Fruit fly (Drosophila melanogaster) whole organism: ENCODE measurements around the gene CG33648.

Experiments used
- CG8478 ChIP-seq: fragments of >200 bp; optimal IDR thresholded peaks from 2 replicates; lab custom pipeline; 2018; ENCODE audit warnings: inconsistent platforms
- Dll ChIP-seq: fragments of >200 bp; optimal IDR thresholded peaks from 2 replicates; lab custom pipeline; 2017
- EcR ChIP-seq, 2 experiments: fragments of >200 bp; optimal IDR thresholded peaks; 2 replicates each; lab custom pipeline; 2017; ENCODE audit warnings: missing biosample characterization in 2 of 2, missing genetic modification characterization in 2 of 2, missing genetic modification reagents in 2 of 2
- pan ChIP-seq: fragments of >200 bp; optimal IDR thresholded peaks from 2 replicates; lab custom pipeline; 2017
- psq ChIP-seq: fragments of >200 bp; optimal IDR thresholded peaks from 2 replicates; lab custom pipeline; 2017
- usp ChIP-seq: fragments of >200 bp; optimal IDR thresholded peaks from 2 replicates; lab custom pipeline; 2017; ENCODE audit warnings: missing biosample characterization, missing genetic modification characterization, mixed read lengths

Gene CG33648

DNA sequence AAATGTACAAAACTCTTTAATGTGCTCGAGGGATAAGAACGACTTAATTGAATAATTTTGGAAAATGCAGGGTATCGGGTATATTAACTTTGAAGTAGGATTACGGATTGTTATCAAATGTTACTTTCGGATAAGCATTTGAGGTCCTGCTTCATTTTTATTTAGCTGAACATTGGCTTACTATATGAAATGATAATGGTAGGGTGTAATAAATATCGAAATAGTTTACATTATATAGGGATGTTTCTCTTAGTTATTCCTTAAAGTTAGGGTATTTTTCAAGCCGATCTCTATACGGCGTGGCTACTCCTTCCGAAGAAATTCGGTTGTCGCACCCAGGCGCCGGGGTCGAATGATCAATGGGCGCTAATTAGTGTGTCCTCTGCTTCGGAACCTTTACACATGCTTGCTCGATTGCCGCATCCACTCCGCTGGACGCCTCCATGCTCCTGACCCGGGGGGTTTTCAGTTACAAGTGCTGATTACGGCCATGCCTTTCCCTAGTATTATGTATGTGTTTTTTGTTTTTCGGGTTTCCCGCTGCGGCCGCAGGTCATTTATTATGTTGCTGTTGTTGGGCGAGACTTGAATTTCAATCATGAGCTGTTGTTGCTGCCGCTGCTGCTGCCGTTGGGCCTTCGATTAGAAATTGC, 15.9 kb downstream of the CG33648 start:
- TF ChIP-seq CG8478 (lab: Kevin White, UChicago), result no peak
- TF ChIP-seq EcR (GFP tag; optimal IDR thresholded peaks at IDR 0.05; lab: Kevin White, UChicago), result no peak
- TF ChIP-seq Dll (lab: Kevin White, UChicago), result no peak
- TF ChIP-seq usp (GFP tag; lab: Kevin White, UChicago), result no peak
- no peak for TF ChIP-seq psq (lab: Kevin White, UChicago)
- no peak for TF ChIP-seq pan (lab: Kevin White, UChicago)

DNA sequence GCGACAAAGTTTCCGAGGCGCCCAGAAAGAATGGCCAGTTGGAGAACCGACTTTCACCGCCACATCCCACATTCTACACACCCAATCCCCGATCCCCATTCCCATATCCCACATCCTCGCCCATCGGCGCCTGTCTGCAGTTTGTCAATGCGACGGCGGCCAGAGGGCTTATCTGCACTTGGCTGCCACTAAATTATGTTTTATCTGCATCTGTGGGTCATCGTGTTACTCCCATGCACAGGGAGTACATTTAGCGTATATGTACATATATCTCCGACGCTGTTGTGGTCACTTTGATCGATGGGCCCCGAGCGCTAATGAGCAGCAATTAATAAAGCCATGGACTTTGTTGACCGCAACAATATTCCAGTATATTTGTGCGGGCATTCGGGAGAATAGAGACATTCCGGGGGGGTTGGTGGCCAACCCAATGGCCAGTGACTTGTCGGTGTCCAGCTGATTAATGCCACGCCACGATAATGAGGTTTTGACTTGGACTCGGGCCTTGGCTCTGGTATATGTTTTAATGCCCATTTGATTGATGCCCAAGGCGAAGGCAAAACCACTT, 16.5 kb downstream of the CG33648 start:
- TF ChIP-seq CG8478 (lab: Kevin White, UChicago) (no peak), usp (GFP tag; lab: Kevin White, UChicago) (no peak), psq (lab: Kevin White, UChicago) (no peak), Dll (lab: Kevin White, UChicago) (no peak), EcR (GFP tag; optimal IDR thresholded peaks at IDR 0.05; lab: Kevin White, UChicago) (no peak), pan (lab: Kevin White, UChicago) (no peak)

DNA sequence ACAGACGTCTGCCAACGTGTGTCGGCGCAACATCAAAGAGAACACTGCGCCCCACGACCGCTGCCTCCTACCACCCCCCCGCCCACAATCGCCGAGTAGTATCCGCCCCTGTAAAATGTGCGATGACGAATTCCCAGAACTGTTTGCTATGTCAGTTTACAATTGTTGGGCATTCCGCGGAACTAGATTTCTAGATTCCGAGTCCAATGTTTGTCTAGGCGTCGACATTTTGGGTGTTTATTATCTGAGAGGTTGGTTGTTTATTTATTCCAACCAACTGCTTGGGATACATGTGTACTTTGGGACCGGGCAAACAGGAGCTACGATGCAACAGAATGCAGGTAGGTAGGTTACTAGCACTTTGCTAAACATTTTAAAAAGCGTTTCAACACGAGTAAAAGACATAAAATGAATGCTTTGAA, 21.2 kb downstream of the CG33648 start:
- TF ChIP-seq CG8478 (lab: Kevin White, UChicago), result no peak
- no peak for TF ChIP-seq pan (lab: Kevin White, UChicago)
- no peak for TF ChIP-seq psq (lab: Kevin White, UChicago)
- TF ChIP-seq EcR (GFP tag; optimal IDR thresholded peaks at IDR 0.05; lab: Kevin White, UChicago), result no peak
- TF ChIP-seq usp (GFP tag; lab: Kevin White, UChicago), result no peak
- TF ChIP-seq Dll (lab: Kevin White, UChicago), result no peak

DNA sequence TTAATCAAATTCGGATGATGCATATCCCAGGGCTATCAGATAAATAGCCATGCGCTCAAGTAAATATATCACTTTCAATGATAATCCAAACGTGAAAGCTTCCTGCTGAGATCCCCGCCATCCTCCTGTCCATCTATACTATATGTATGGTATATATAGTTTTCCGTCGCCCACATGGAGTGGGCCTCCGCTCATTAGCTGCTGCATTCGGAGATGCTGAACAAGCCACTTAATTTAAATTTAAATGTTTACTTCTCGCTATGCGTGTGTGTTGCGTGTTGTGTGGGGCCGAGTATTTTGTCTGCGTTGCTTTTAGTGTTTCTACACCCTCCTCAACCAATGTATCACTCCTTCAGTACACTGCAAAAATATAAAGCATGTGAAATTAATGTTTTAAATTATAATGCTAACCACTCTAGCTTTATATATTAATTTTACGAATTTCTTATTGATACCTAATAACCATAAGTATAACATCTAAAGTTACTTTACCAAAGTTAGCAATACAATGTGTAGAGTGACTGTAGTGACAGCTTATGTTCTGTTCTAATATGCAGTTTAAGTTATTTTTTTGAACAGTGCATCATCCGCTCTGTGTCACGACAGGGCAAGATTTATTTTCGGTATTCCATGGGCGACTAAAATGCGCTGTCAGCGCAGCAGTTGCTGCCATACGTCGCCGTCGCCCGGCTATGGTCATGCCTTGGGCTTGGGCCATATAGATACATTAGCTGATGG, 22.7 kb downstream of the CG33648 start:
- TF ChIP-seq psq (lab: Kevin White, UChicago) (no peak), EcR (GFP tag; optimal IDR thresholded peaks at IDR 0.05; lab: Kevin White, UChicago) (no peak), CG8478 (lab: Kevin White, UChicago) (no peak), usp (GFP tag; lab: Kevin White, UChicago) (no peak), pan (lab: Kevin White, UChicago) (no peak), Dll (lab: Kevin White, UChicago) (no peak)

DNA sequence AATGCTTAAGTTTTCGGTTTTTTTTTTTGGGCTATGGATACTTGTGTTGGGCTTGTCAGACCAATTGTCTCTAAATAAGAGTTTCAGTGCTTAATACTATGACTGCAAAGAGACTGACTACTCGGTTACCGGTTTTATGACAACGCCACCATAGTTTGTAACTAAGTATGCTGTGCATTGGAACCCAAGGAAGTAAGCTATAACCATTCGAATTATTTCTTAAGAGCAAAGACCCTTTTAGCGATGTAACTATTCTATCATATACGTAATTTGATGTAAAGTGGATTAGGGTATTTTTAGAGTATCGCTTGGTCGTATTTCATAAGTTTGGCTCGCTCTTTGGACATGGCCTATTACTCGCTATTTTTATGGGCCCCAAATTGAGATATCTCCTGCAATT, 24.9 kb downstream of the CG33648 start, which contains the start of gene CG4218:
CG4218 (minus strand) TSS at position 101 of the 400 bp plus-strand sequence.
- TF ChIP-seq CG8478 (lab: Kevin White, UChicago), result no peak

DNA sequence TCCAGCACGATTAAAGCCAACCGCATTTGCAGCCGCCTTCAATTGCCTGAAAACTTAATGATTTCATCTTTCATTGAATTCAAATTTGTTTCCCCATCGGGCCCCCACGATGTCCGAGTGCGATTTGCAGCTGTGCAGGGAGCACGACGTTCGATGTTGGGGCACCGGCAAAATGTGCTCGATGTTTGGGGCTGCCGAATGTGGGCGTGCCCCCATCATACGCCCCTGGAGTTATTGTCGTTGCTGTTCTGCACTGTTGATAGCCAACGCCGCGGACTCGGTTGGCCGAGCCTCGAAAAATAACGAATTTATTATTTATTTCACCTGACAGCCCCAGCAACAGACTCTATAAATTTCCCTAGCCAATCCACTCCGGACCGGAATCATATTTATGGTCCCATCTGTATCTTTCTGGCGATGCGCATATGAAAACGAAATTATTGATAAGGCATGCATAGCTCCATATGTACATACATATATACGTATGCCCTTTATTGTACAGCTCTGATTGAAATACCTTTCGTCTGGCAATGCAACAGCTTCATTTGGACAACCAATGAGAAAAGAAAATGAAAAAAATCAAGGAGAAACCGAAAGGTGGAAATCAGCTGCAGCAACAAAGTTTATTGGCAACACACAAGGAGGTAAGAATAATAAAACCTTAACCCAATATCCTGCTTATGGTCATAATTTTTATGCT, 26.7 kb downstream of the CG33648 start:
- no peak for TF ChIP-seq Dll (lab: Kevin White, UChicago)
- TF ChIP-seq CG8478 (lab: Kevin White, UChicago), result no peak
- TF ChIP-seq usp (GFP tag; lab: Kevin White, UChicago), result no peak
- no peak for TF ChIP-seq psq (lab: Kevin White, UChicago)
- no peak for TF ChIP-seq EcR (GFP tag; optimal IDR thresholded peaks at IDR 0.05; lab: Kevin White, UChicago)
- TF ChIP-seq pan (lab: Kevin White, UChicago), result no peak

DNA sequence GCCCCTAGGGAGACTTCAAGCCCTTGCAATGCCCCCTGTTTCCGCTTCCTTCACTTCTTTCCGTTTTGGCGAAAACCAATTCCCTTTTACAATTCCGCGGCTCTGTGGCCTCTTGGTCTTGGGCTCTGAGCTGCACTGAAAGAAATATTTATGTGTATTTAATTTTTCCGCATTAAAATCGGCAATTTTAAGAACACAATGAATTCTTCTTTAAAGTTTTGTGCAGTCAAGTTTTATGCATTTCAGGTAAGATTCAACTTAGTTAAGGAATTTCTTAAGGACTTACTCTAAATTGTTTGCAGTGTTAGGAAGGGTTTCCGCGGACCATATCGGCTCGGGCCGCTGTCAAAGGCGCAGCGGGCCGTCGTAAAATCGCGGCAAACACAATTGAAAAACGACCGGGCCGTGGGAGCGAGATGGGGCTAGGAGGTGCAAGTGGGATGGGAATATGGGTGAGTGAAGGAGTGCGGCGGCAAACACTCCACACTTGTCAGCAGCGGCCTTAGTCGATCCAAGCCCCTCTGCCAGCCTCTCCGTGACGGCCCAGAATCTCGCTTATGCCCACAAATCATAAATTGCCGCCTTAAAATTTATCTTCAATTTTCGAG, 28.1 kb downstream of the CG33648 start:
- TF ChIP-seq usp (GFP tag; lab: Kevin White, UChicago), result no peak
- TF ChIP-seq Dll (lab: Kevin White, UChicago), result no peak
- no peak for TF ChIP-seq CG8478 (lab: Kevin White, UChicago)
- no peak for TF ChIP-seq pan (lab: Kevin White, UChicago)
- no peak for TF ChIP-seq psq (lab: Kevin White, UChicago)
- TF ChIP-seq EcR (GFP tag; optimal IDR thresholded peaks at IDR 0.05; lab: Kevin White, UChicago), result no peak

DNA sequence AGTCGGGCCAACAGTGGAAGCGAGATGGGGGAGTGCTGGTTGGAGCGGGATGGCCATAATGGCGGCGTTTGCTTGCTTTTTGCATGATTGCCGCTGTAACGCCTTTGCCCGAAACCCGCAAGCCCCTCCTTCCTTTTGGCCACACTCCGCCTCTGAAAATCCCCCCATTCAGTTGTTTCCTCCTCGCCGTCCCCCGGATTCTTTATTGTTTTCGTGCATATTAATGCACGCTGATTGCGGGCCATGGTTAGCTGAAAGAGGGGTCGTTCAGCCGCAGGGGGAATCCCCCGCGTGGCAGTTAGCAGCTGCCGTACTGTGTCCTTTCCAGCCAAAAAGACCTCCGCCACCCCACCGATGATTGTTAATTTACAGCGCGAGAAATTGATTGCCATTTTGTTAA, 28.7 kb downstream of the CG33648 start:
- TF ChIP-seq pan (lab: Kevin White, UChicago) (no peak), usp (GFP tag; lab: Kevin White, UChicago) (no peak), Dll (lab: Kevin White, UChicago) (peak; percentile 12)

DNA sequence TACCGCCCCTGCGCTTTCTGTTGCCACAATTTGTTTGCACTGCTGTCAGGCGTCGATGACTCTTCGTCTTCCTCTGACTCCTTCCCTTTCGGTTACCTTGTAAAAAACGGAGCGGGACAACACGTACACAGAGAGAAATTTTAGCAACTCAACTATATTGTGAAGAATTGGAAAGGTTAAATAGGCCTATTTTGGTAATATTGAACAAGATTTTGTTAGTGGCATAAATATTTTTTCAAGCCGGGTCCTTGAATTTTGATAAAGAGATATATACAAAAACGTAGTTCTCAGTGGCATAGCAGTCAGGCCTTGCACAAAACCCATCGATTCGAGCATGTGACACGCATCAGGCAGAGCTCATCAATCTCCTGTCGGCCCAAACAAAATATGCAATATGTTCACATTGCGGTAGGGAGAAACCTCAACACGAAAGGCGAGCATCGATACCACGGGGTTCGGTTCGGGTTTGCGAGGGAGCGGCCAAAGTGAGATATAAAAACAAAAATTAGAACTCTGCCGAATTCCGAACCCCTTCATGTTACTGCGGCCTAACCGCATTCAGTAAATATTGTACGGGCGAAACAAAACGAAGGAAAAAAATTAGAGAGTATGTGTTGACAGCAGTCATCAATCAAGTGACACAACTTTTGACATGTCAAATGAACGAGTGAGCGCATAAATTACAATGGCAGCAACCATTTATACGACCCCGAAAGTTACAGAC, 29.9 kb downstream of the CG33648 start:
- no peak for TF ChIP-seq EcR (GFP tag; optimal IDR thresholded peaks at IDR 0.05; lab: Kevin White, UChicago)
- TF ChIP-seq Dll (lab: Kevin White, UChicago), result no peak
- TF ChIP-seq CG8478 (lab: Kevin White, UChicago), result no peak
- TF ChIP-seq pan (lab: Kevin White, UChicago), result no peak
- no peak for TF ChIP-seq usp (GFP tag; lab: Kevin White, UChicago)
- no peak for TF ChIP-seq psq (lab: Kevin White, UChicago)

DNA sequence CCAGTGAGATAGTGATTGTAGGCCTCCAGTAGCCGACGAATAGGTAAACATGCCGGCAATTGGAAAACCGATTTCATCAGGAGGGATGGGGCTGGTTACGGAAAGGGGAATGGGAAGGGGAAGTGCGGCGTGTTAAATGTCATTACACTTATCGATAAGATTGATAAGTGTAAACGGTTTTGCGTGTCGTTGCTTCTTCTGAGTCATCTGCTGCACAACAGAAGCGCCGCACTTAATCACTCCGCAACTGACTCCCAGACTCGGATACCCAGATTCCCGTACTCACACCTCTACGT, 30.4 kb downstream of the CG33648 start:
- no peak for TF ChIP-seq usp (GFP tag; lab: Kevin White, UChicago)
- no peak for TF ChIP-seq psq (lab: Kevin White, UChicago)
